Worm (Caenorhabditis elegans): ENCODE measurements around the gene spp-21.

ce11 chrX:11461545-11461944, 28.4 kb upstream of the spp-21 start:
- TF ChIP-seq lsy-2 (tag; optimal IDR thresholded peaks at IDR 0.05): no peak
- TF ChIP-seq snpc-4 (tag; optimal IDR thresholded peaks at IDR 0.05): no peak
- TF ChIP-seq cnd-1 (tag; optimal IDR thresholded peaks at IDR 0.05): no peak
- no peak for TF ChIP-seq sem-2 (GFP tag; optimal IDR thresholded peaks at IDR 0.05)
- no peak for TF ChIP-seq nhr-28 (tag; optimal IDR thresholded peaks at IDR 0.05)
- no peak for TF ChIP-seq ztf-11 (tag; optimal IDR thresholded peaks at IDR 0.05)
- no peak for TF ChIP-seq hlh-1 (tag; optimal IDR thresholded peaks at IDR 0.05)
- TF ChIP-seq nhr-2 (tag; optimal IDR thresholded peaks at IDR 0.05): no peak
- TF ChIP-seq unc-120 (tag; optimal IDR thresholded peaks at IDR 0.05; ENCODE audit: poor library complexity, severe bottlenecking): no peak
- no peak for TF ChIP-seq unc-39 (tag; optimal IDR thresholded peaks at IDR 0.05)
